Worm (Caenorhabditis elegans) whole organism, young adult: ENCODE results near the gene nhr-18.

Experiments used
- B0035.1 ChIP-seq: sonication (generic microtip); optimal IDR thresholded peaks from 2 replicates; lab custom pipeline; 2016; ENCODE audit warnings: missing genetic modification characterization, mild to moderate bottlenecking, missing compliant biosample characterization, missing genotype, missing genetic modification reagents
- C17E4.6 ChIP-seq: fragments of 200-800 bp; sonication (Bioruptor generic); IDR thresholded peaks from 2 replicates; pipeline ENCODE4 v1.3.6; 2022; ENCODE audit warnings: missing genetic modification reagents, missing genetic modification characterization, missing compliant biosample characterization
- D2030.7 ChIP-seq: fragments of 200-800 bp; sonication (Bioruptor generic); IDR thresholded peaks from 2 replicates; pipeline ENCODE4 v1.3.6; 2022; ENCODE audit warnings: missing genetic modification reagents, missing genetic modification characterization, missing compliant biosample characterization
- F22D6.2 ChIP-seq: sonication (generic microtip); optimal IDR thresholded peaks from 2 replicates; lab custom pipeline; 2016; ENCODE audit warnings: mild to moderate bottlenecking, missing genetic modification characterization, missing compliant biosample characterization
- F49E8.2 ChIP-seq: sonication (generic microtip); optimal IDR thresholded peaks from 3 replicates; lab custom pipeline; 2017; ENCODE audit warnings: missing genetic modification characterization, mild to moderate bottlenecking, missing compliant biosample characterization, antibody characterized with exemption, moderate library complexity; ENCODE audit not compliant: insufficient read depth
- K11D2.4 ChIP-seq: fragments of 200-800 bp; sonication (Bioruptor generic); IDR thresholded peaks from 2 replicates; pipeline ENCODE4 v1.3.6; 2022; ENCODE audit warnings: missing genetic modification reagents, missing genetic modification characterization, missing compliant biosample characterization
- T07F8.4 ChIP-seq: sonication (generic microtip); optimal IDR thresholded peaks from 2 replicates; lab custom pipeline; 2016; ENCODE audit warnings: mild to moderate bottlenecking, missing genetic modification characterization, moderate library complexity, missing compliant biosample characterization
- Y67H2A.10 ChIP-seq: fragments of 200-800 bp; sonication (Bioruptor generic); conservative IDR thresholded peaks from 2 replicates; pipeline ENCODE4 v1.3.6; 2022; ENCODE audit warnings: missing genetic modification reagents, missing genetic modification characterization, missing compliant biosample characterization
- akir-1 ChIP-seq: fragments of 200-800 bp; sonication (Bioruptor generic); optimal IDR thresholded peaks from 2 replicates; lab custom pipeline; 2018; ENCODE audit warnings: mild to moderate bottlenecking, missing genetic modification characterization, moderate library complexity, missing compliant biosample characterization
- attf-3 ChIP-seq: fragments of 200-800 bp; sonication (Bioruptor generic); conservative IDR thresholded peaks from 2 replicates; pipeline ENCODE4 v1.3.6; 2022; ENCODE audit warnings: missing genetic modification reagents, missing genetic modification characterization, missing compliant biosample characterization
- bed-1 ChIP-seq: fragments of 200-800 bp; sonication (Bioruptor generic); IDR thresholded peaks from 2 replicates; pipeline ENCODE4 v1.3.6; 2022; ENCODE audit warnings: missing genetic modification reagents, missing genetic modification characterization, missing compliant biosample characterization
- ceh-91 ChIP-seq: fragments of 200-800 bp; sonication (Bioruptor generic); IDR thresholded peaks from 2 replicates; pipeline ENCODE4 v1.3.6; 2022; ENCODE audit warnings: missing genetic modification reagents, missing genetic modification characterization, missing compliant biosample characterization
- chd-7 ChIP-seq: sonication (generic microtip); optimal IDR thresholded peaks from 2 replicates; lab custom pipeline; 2016; ENCODE audit warnings: mild to moderate bottlenecking, missing genetic modification characterization, moderate library complexity, missing compliant biosample characterization
- dpff-1 ChIP-seq: sonication (generic microtip); optimal IDR thresholded peaks from 2 replicates; lab custom pipeline; 2017; ENCODE audit warnings: mild to moderate bottlenecking, missing genetic modification characterization, missing compliant biosample characterization
- egl-18 ChIP-seq: fragments of 200-800 bp; sonication (Bioruptor generic); IDR thresholded peaks from 2 replicates; pipeline ENCODE4 v1.3.6; 2022; ENCODE audit warnings: missing genetic modification reagents, missing genetic modification characterization, missing compliant biosample characterization
- gei-17 ChIP-seq: fragments of 200-800 bp; sonication (Bioruptor generic); optimal IDR thresholded peaks from 2 replicates; lab custom pipeline; 2018; ENCODE audit warnings: mild to moderate bottlenecking, missing genetic modification characterization, missing compliant biosample characterization
- hlh-12 ChIP-seq: sonication (generic microtip); optimal IDR thresholded peaks from 2 replicates; lab custom pipeline; 2016; ENCODE audit warnings: missing genetic modification characterization, missing compliant biosample characterization
- hmg-20 ChIP-seq: fragments of 200-800 bp; sonication (Bioruptor generic); IDR thresholded peaks from 2 replicates; pipeline ENCODE4 v1.3.6; 2022; ENCODE audit warnings: missing genetic modification reagents, missing genetic modification characterization, missing compliant biosample characterization
- hrde-1 ChIP-seq: sonication (generic microtip); optimal IDR thresholded peaks from 2 replicates; lab custom pipeline; 2016; ENCODE audit warnings: missing genetic modification characterization, mild to moderate bottlenecking, missing compliant biosample characterization, moderate library complexity, missing genotype, missing genetic modification reagents, borderline replicate concordance
- let-526 ChIP-seq: fragments of 200-800 bp; sonication (Bioruptor generic); IDR thresholded peaks from 2 replicates; pipeline ENCODE4 v1.3.6; 2022; ENCODE audit warnings: missing genetic modification reagents, missing genetic modification characterization, missing compliant biosample characterization
- madf-10 ChIP-seq: sonication (generic microtip); optimal IDR thresholded peaks from 2 replicates; lab custom pipeline; 2016; ENCODE audit warnings: mild to moderate bottlenecking, missing genetic modification characterization, missing compliant biosample characterization
- madf-3 ChIP-seq: fragments of 200-800 bp; sonication (Bioruptor generic); IDR thresholded peaks from 2 replicates; pipeline ENCODE4 v1.3.6; 2022; ENCODE audit warnings: missing genetic modification reagents, missing genetic modification characterization, missing compliant biosample characterization
- mel-28 ChIP-seq: sonication (generic microtip); optimal IDR thresholded peaks from 2 replicates; lab custom pipeline; 2016; ENCODE audit warnings: borderline replicate concordance, mild to moderate bottlenecking, missing genetic modification characterization, missing compliant biosample characterization
- nfya-2 ChIP-seq: fragments of 200-800 bp; sonication (Bioruptor generic); IDR thresholded peaks from 2 replicates; pipeline ENCODE4 v1.3.6; 2022; ENCODE audit warnings: missing genetic modification reagents, missing genetic modification characterization, missing compliant biosample characterization
- nhr-27 ChIP-seq: fragments of 200-800 bp; sonication (Bioruptor generic); optimal IDR thresholded peaks from 2 replicates; lab custom pipeline; 2018; ENCODE audit warnings: mild to moderate bottlenecking, missing genetic modification characterization, moderate library complexity, missing compliant biosample characterization
- pbrm-1 ChIP-seq: fragments of 200-800 bp; sonication (Bioruptor generic); IDR thresholded peaks from 2 replicates; pipeline ENCODE4 v1.3.6; 2022; ENCODE audit warnings: missing genetic modification reagents, missing genetic modification characterization, missing compliant biosample characterization
- rec-8 ChIP-seq, 2 experiments: sonication (generic microtip); optimal IDR thresholded peaks; 2 replicates each; lab custom pipeline; 2016; ENCODE audit warnings: mild to moderate bottlenecking in 2 of 2, missing genetic modification characterization in 2 of 2, missing genetic modification reagents in 2 of 2, missing genotype in 2 of 2, missing biosample characterization in 1 of 2, missing compliant biosample characterization in 1 of 2, moderate library complexity in 1 of 2
- sea-2 ChIP-seq: fragments of 200-800 bp; sonication (Bioruptor generic); IDR thresholded peaks from 2 replicates; pipeline ENCODE4 v1.3.6; 2022; ENCODE audit warnings: missing genetic modification characterization, missing compliant biosample characterization
- snpc-1.1 ChIP-seq: sonication (generic microtip); optimal IDR thresholded peaks from 2 replicates; lab custom pipeline; 2017; ENCODE audit warnings: missing genetic modification characterization, mild to moderate bottlenecking, missing compliant biosample characterization, antibody characterized with exemption, moderate library complexity, missing genotype, missing genetic modification reagents; ENCODE audit not compliant: insufficient read depth
- snpc-4 ChIP-seq, 5 experiments: fragments of 150-350 bp in 1 of 5; sonication (generic microtip) in 4 of 5; optimal IDR thresholded peaks; 2 replicates each; lab custom pipeline; 2014 to 2018; ENCODE audit warnings: missing genetic modification characterization in 5 of 5, missing biosample characterization in 3 of 5, antibody characterized with exemption in 2 of 5, mild to moderate bottlenecking in 2 of 5, missing compliant biosample characterization in 2 of 5, missing genotype in 2 of 5, moderate library complexity in 2 of 5, missing genetic modification reagents in 1 of 5
- tlf-1 ChIP-seq: fragments of 200-800 bp; sonication (Bioruptor generic); optimal IDR thresholded peaks from 2 replicates; lab custom pipeline; 2018; ENCODE audit warnings: mild to moderate bottlenecking, missing genetic modification characterization, missing compliant biosample characterization
- zfh-2 ChIP-seq: fragments of 200-800 bp; sonication (Bioruptor generic); conservative IDR thresholded peaks from 2 replicates; pipeline ENCODE4 v1.3.6; 2022; ENCODE audit warnings: missing genetic modification reagents, missing genetic modification characterization, missing compliant biosample characterization
- ztf-25 ChIP-seq: fragments of 200-800 bp; sonication (Bioruptor generic); IDR thresholded peaks from 2 replicates; pipeline ENCODE4 v1.3.6; 2022; ENCODE audit warnings: missing genetic modification reagents, missing genetic modification characterization, missing compliant biosample characterization
- ztf-3 ChIP-seq: fragments of 200-800 bp; sonication (Bioruptor generic); optimal IDR thresholded peaks from 2 replicates; lab custom pipeline; 2018; ENCODE audit warnings: mild to moderate bottlenecking, missing genetic modification characterization, missing compliant biosample characterization
- ztf-6 ChIP-seq: fragments of 200-800 bp; sonication (Bioruptor generic); IDR thresholded peaks from 2 replicates; pipeline ENCODE4 v1.3.6; 2022; ENCODE audit warnings: missing genetic modification reagents, missing genetic modification characterization, missing compliant biosample characterization

Gene nhr-18

ce11 chrV:2226903-2227302, at the start of gene nhr-18:
Gene nhr-18 (plus strand): TSS chrV:2227203.
- no peak for TF ChIP-seq hmg-20
- TF ChIP-seq sea-2 (GFP tag; lab: Robert Waterston, UW): no peak
- TF ChIP-seq pbrm-1: no peak
- no peak for TF ChIP-seq D2030.7 (GFP tag; lab: Robert Waterston, UW)
- no peak for TF ChIP-seq nhr-27 (tag; lab: Kevin White, UChicago)
- no peak for TF ChIP-seq tlf-1 (GFP tag; lab: Kevin White, UChicago)
- TF ChIP-seq T07F8.4 (tag; lab: Kevin White, UChicago): no peak
- TF ChIP-seq attf-3: no peak
- TF ChIP-seq egl-18 (GFP tag; lab: Robert Waterston, UW): no peak

- TF ChIP-seq F49E8.2 (no peak), let-526 (no peak), ztf-3 (GFP tag; lab: Kevin White, UChicago) (no peak), snpc-4 (GFP tag; optimal IDR thresholded peaks at IDR 0.05; lab: Kevin White, UChicago) (no peak), snpc-4 (tag; optimal IDR thresholded peaks at IDR 0.05; lab: Kevin White, UChicago) (no peak), sea-2 (GFP tag; lab: Robert Waterston, UW) (no peak), K11D2.4 (no peak), rec-8 (tag; optimal IDR thresholded peaks at IDR 0.05; lab: Kevin White, UChicago) (no peak), F22D6.2 (tag; lab: Kevin White, UChicago) (no peak), dpff-1 (tag; lab: Kevin White, UChicago) (no peak), akir-1 (GFP tag; lab: Kevin White, UChicago) (no peak), mel-28 (no peak), hrde-1 (no peak), pbrm-1 (no peak)
Measured at ce11 chrV:2177307-2177764, 49.7 kb upstream of the nhr-18 start, which contains the start of gene srbc-17. Gene srbc-17 (plus strand): TSS chrV:2177714.

ce11 chrV:2179214-2179613, 47.8 kb upstream of the nhr-18 start, which contains the start of gene cyp-33C1:
Gene cyp-33C1 (plus strand): TSS chrV:2179514.
- TF ChIP-seq snpc-1.1 (tag; lab: Kevin White, UChicago): no peak
- TF ChIP-seq ztf-6 (GFP tag; lab: Robert Waterston, UW): no peak
- TF ChIP-seq nhr-27 (tag; lab: Kevin White, UChicago): no peak
- no peak for TF ChIP-seq bed-1 (GFP tag; lab: Robert Waterston, UW)
- TF ChIP-seq Y67H2A.10 (GFP tag; lab: Robert Waterston, UW): no peak
- no peak for TF ChIP-seq gei-17 (GFP tag; lab: Kevin White, UChicago)
- no peak for TF ChIP-seq nfya-2
- TF ChIP-seq C17E4.6 (GFP tag; lab: Robert Waterston, UW): no peak
- TF ChIP-seq madf-10 (tag; lab: Kevin White, UChicago): no peak
- no peak for TF ChIP-seq hlh-12 (tag; lab: Kevin White, UChicago)
- no peak for TF ChIP-seq madf-3
- no peak for TF ChIP-seq chd-7 (tag; lab: Kevin White, UChicago)

- no peak for TF ChIP-seq ztf-25 (GFP tag; lab: Robert Waterston, UW)
- TF ChIP-seq B0035.1 (tag; lab: Kevin White, UChicago): no peak
- TF ChIP-seq zfh-2 (GFP tag; lab: Robert Waterston, UW): no peak
- no peak for TF ChIP-seq ceh-91 (GFP tag; lab: Robert Waterston, UW)
- TF ChIP-seq K11D2.4: no peak
Measured at ce11 chrV:2181738-2182137, 45.3 kb upstream of the nhr-18 start, which contains the start of gene srbc-16. Gene srbc-16 (plus strand): TSS chrV:2182038.
